Fruit fly (Drosophila melanogaster) Kc167 (cell line): Measurements from ENCODE around the gene CG32148.

ENCODE experiments used
- Myc ChIP-seq: fragments of >200 bp; optimal IDR thresholded peaks from 2 replicates; lab custom pipeline; 2017; ENCODE audit warnings: missing external identifiers
- Sin3A ChIP-seq: fragments of >200 bp; optimal IDR thresholded peaks from 2 replicates; lab custom pipeline; 2018; ENCODE audit warnings: missing external identifiers
- h ChIP-seq: fragments of >200 bp; optimal IDR thresholded peaks from 3 replicates; lab custom pipeline; 2018; ENCODE audit warnings: missing external identifiers
- insv ChIP-seq: fragments of >200 bp; optimal IDR thresholded peaks from 3 replicates; lab custom pipeline; 2018; ENCODE audit warnings: missing external identifiers
- psq ChIP-seq: fragments of >200 bp; optimal IDR thresholded peaks from 2 replicates; lab custom pipeline; 2017; ENCODE audit warnings: missing external identifiers
- ttk ChIP-seq: sonication (Bioruptor generic); optimal IDR thresholded peaks from 2 replicates; lab custom pipeline; 2017; ENCODE audit warnings: missing external identifiers

- TF ChIP-seq Myc (lab: Kevin White, UChicago): no peak
- no peak for TF ChIP-seq Sin3A (lab: Kevin White, UChicago)
- no peak for TF ChIP-seq psq (lab: Kevin White, UChicago)
- no peak for TF ChIP-seq insv (lab: Kevin White, UChicago)
- TF ChIP-seq ttk (lab: Kevin White, UChicago): no peak
- TF ChIP-seq h: no peak
These were observed 41.6 kb downstream of the CG32148 start, which contains the start of gene Sytbeta for dm6 chr3L:15064877-15065276.
